Worm (Caenorhabditis elegans): ENCODE results near the gene F14D7.2.

Gene F14D7.2

ce11 chrV:14319101-14319781 lies 25.7 kb upstream of the F14D7.2 start, which contains the start of gene F47B8.13:
Gene F47B8.13, minus strand, starts transcription at chrV:14319731.
- no peak for TF ChIP-seq T23F11.4 (GFP tag; optimal IDR thresholded peaks at IDR 0.05)
- TF ChIP-seq mec-3 (tag; optimal IDR thresholded peaks at IDR 0.05; ENCODE audit: borderline replicate concordance) = peak; percentile 76
- TF ChIP-seq C08G9.2 (tag; optimal IDR thresholded peaks at IDR 0.05) = peak; percentile 22

- no peak for TF ChIP-seq sox-2 (GFP tag; IDR thresholded peaks at IDR 0.05)
- no peak for TF ChIP-seq npax-4 (tag; optimal IDR thresholded peaks at IDR 0.05)
- TF ChIP-seq ama-1 (optimal IDR thresholded peaks at IDR 0.05) = no peak
- TF ChIP-seq fkh-10 (GFP tag; optimal IDR thresholded peaks at IDR 0.05) = no peak
- no peak for TF ChIP-seq ceh-48 (tag; optimal IDR thresholded peaks at IDR 0.05)
Observed at ce11 chrV:14317621-14318020, 24.1 kb upstream of the F14D7.2 start.

- no peak for TF ChIP-seq hlh-30 (tag; optimal IDR thresholded peaks at IDR 0.05; ENCODE audit: insufficient read depth)
- no peak for TF ChIP-seq dve-1 (tag; optimal IDR thresholded peaks at IDR 0.05)
- TF ChIP-seq ttx-3 (tag; optimal IDR thresholded peaks at IDR 0.05) = no peak
- no peak for TF ChIP-seq C08G9.2 (tag; optimal IDR thresholded peaks at IDR 0.05)
- TF ChIP-seq ceh-45 (GFP tag; IDR thresholded peaks at IDR 0.05) = no peak
- no peak for TF ChIP-seq T23F11.4 (GFP tag; optimal IDR thresholded peaks at IDR 0.05)
- no peak for TF ChIP-seq tbx-2 (tag; optimal IDR thresholded peaks at IDR 0.05)
- TF ChIP-seq ceh-19 (GFP tag; optimal IDR thresholded peaks at IDR 0.05) = no peak
- no peak for TF ChIP-seq pha-4 (tag; optimal IDR thresholded peaks at IDR 0.05)
- no peak for TF ChIP-seq rnt-1 (tag; optimal IDR thresholded peaks at IDR 0.05)
Observed at ce11 chrV:14317204-14317603, 23.7 kb upstream of the F14D7.2 start.

DNA sequence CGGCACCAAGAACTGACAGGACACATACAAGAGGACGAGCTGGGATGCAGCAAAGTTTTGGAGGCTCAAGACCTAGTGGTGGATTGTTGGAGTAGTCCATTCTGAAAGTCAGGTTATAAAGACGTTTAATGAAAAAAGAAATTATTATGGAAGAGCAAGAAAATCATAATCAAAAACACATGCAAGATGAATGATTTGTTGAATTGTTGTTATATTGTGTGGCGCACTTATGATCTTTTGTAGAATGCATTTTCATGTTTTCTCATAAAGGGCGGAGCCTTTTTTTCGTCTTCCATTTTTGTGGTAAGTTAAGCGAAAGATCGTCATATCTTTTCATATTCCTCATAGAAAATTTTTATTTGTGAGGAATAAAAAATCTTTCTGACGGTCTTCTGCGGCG lies 23.0 kb upstream of the F14D7.2 start, which contains the start of gene F47B8.2:
F47B8.2 (minus strand) TSS at position 101 of the 400 bp plus-strand sequence.
- TF ChIP-seq ceh-22 (tag; optimal IDR thresholded peaks at IDR 0.05) (no peak), sox-2 (GFP tag; IDR thresholded peaks at IDR 0.05) (no peak), ceh-24 (tag; optimal IDR thresholded peaks at IDR 0.05) (no peak), sdc-2 (tag; optimal IDR thresholded peaks at IDR 0.05) (no peak), ets-4 (tag; optimal IDR thresholded peaks at IDR 0.05) (no peak), gmeb-2 (tag; optimal IDR thresholded peaks at IDR 0.05) (no peak), pha-4 (tag; optimal IDR thresholded peaks at IDR 0.05) (no peak), ceh-30 (tag; optimal IDR thresholded peaks at IDR 0.05) (no peak), nhr-11 (tag; optimal IDR thresholded peaks at IDR 0.05) (no peak), ref-2 (tag; optimal IDR thresholded peaks at IDR 0.05) (no peak), pat-9 (tag; optimal IDR thresholded peaks at IDR 0.05) (no peak), pag-3 (tag; optimal IDR thresholded peaks at IDR 0.05; ENCODE audit: borderline replicate concordance) (no peak), ceh-9 (tag; optimal IDR thresholded peaks at IDR 0.05) (no peak)

DNA sequence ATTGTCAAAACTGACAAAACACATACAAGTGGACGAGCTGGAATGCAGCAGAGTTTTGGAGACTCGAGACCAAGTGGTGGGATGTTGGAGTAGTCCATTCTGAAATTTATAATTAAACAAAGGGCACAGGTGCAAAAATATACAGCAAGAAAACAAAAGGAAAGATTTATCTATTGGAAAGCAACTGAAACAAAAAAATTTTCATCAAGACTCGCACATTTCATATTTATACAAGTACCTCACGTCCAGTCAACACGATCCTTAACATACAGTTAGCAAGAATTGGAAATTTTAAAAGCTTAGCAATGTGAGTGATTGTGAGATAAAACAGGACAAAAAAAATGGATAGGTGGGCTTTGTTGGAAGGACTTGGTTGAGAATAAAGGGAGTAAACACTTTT lies 20.7 kb upstream of the F14D7.2 start, which contains the start of gene F47B8.1:
F47B8.1 (minus strand) TSS at position 101 of the 400 bp plus-strand sequence.
- TF ChIP-seq nhr-232 (tag; optimal IDR thresholded peaks at IDR 0.05) (no peak), ttx-3 (tag; optimal IDR thresholded peaks at IDR 0.05) (no peak), ceh-31 (tag; optimal IDR thresholded peaks at IDR 0.05) (no peak), pax-1 (tag; optimal IDR thresholded peaks at IDR 0.05) (no peak), ahr-1 (tag; optimal IDR thresholded peaks at IDR 0.05) (no peak), pag-3 (tag; optimal IDR thresholded peaks at IDR 0.05; ENCODE audit: borderline replicate concordance) (no peak), rnt-1 (tag; optimal IDR thresholded peaks at IDR 0.05) (no peak), npax-4 (tag; optimal IDR thresholded peaks at IDR 0.05) (no peak), unc-3 (GFP tag; conservative IDR thresholded peaks at IDR 0.05) (no peak), unc-3 (tag; optimal IDR thresholded peaks at IDR 0.05) (no peak), pqm-1 (tag; optimal IDR thresholded peaks at IDR 0.05) (no peak), C08G9.2 (tag; optimal IDR thresholded peaks at IDR 0.05) (no peak), C38D4.7 (GFP tag; optimal IDR thresholded peaks at IDR 0.05) (no peak), K09A11.1 (tag; optimal IDR thresholded peaks at IDR 0.05; ENCODE audit: insufficient read depth) (no peak)

Data from whole organism, late embryonic.